Worm (Caenorhabditis elegans): ENCODE measurements around the gene F08B4.8.

F08B4.8 gene

ce11 chrIV:8644432-8644831 is 33.0 kb upstream of the F08B4.8 start, which contains the start of gene C49C8.3:
Gene C49C8.3 (plus strand): TSS chrIV:8644732.
- TF ChIP-seq egl-5 (tag; optimal IDR thresholded peaks at IDR 0.05) (no peak), fkh-2 (tag; optimal IDR thresholded peaks at IDR 0.05) (no peak), elt-3 (tag; optimal IDR thresholded peaks at IDR 0.05) (no peak), ama-1 (optimal IDR thresholded peaks at IDR 0.05) (no peak), egl-27 (tag; optimal IDR thresholded peaks at IDR 0.05) (no peak), mdl-1 (tag; optimal IDR thresholded peaks at IDR 0.05) (no peak), nhr-28 (tag; optimal IDR thresholded peaks at IDR 0.05) (no peak), pha-4 (tag; optimal IDR thresholded peaks at IDR 0.05) (no peak), ztf-4 (tag; optimal IDR thresholded peaks at IDR 0.05) (no peak), nfya-1 (tag; optimal IDR thresholded peaks at IDR 0.05; ENCODE audit: insufficient read depth) (no peak), ceh-16 (tag; optimal IDR thresholded peaks at IDR 0.05) (no peak), nhr-237 (tag; optimal IDR thresholded peaks at IDR 0.05) (no peak), hmg-11 (tag; optimal IDR thresholded peaks at IDR 0.05) (no peak)

- TF ChIP-seq unc-39 (tag; optimal IDR thresholded peaks at IDR 0.05) (no peak), ceh-28 (tag; optimal IDR thresholded peaks at IDR 0.05) (no peak), pqm-1 (tag; optimal IDR thresholded peaks at IDR 0.05) (no peak), jun-1 (tag; optimal IDR thresholded peaks at IDR 0.05) (no peak), snpc-4 (tag; optimal IDR thresholded peaks at IDR 0.05) (no peak), elt-3 (tag; optimal IDR thresholded peaks at IDR 0.05) (no peak), mdl-1 (tag; optimal IDR thresholded peaks at IDR 0.05) (no peak)
Measured at ce11 chrIV:8648502-8648901, 28.9 kb upstream of the F08B4.8 start, which contains the start of gene cyp-33E1. Gene cyp-33E1 (minus strand): TSS chrIV:8648602.

ce11 chrIV:8650696-8651095 is 26.7 kb upstream of the F08B4.8 start, which contains the start of gene C49C8.2:
Gene C49C8.2 (plus strand): TSS chrIV:8651088.
- TF ChIP-seq skn-1 (tag; optimal IDR thresholded peaks at IDR 0.05) (no peak), pha-4 (tag; optimal IDR thresholded peaks at IDR 0.05) (peak; percentile 60), elt-2 (tag; optimal IDR thresholded peaks at IDR 0.05) (peak; percentile 56)

ce11 chrIV:8651835-8652234 is 25.6 kb upstream of the F08B4.8 start, which contains the start of gene C49C8.8:
Gene C49C8.8 (plus strand): TSS chrIV:8652135.
- TF ChIP-seq unc-62 (GFP tag; optimal IDR thresholded peaks at IDR 0.05) (no peak), unc-39 (tag; optimal IDR thresholded peaks at IDR 0.05) (no peak), mml-1 (tag; optimal IDR thresholded peaks at IDR 0.05) (no peak), ztf-11 (tag; optimal IDR thresholded peaks at IDR 0.05) (no peak)

- TF ChIP-seq elt-2 (tag; optimal IDR thresholded peaks at IDR 0.05) (peak; percentile 54), tbx-2 (tag; optimal IDR thresholded peaks at IDR 0.05) (no peak), nfya-1 (tag; optimal IDR thresholded peaks at IDR 0.05; ENCODE audit: insufficient read depth) (no peak), pqm-1 (tag; optimal IDR thresholded peaks at IDR 0.05) (peak; percentile 20)
Measured at ce11 chrIV:8653592-8653991, 23.8 kb upstream of the F08B4.8 start, which contains the start of gene C49C8.5. Gene C49C8.5 (minus strand): TSS chrIV:8653664.

- TF ChIP-seq elt-2 (tag; optimal IDR thresholded peaks at IDR 0.05) (peak; percentile 30), ceh-82 (tag; optimal IDR thresholded peaks at IDR 0.05) (no peak)
Measured at ce11 chrIV:8654115-8654628, 23.2 kb upstream of the F08B4.8 start, which contains the start of gene C49C8.1. Gene C49C8.1 (plus strand): TSS chrIV:8654578.

- TF ChIP-seq snpc-4 (tag; optimal IDR thresholded peaks at IDR 0.05) (no peak), nhr-237 (tag; optimal IDR thresholded peaks at IDR 0.05) (no peak), egl-5 (tag; optimal IDR thresholded peaks at IDR 0.05) (no peak), nhr-77 (tag; optimal IDR thresholded peaks at IDR 0.05) (no peak), sea-2 (GFP tag; optimal IDR thresholded peaks at IDR 0.05) (no peak), aly-2 (tag; optimal IDR thresholded peaks at IDR 0.05) (no peak), pqm-1 (tag; optimal IDR thresholded peaks at IDR 0.05) (no peak), nhr-25 (tag; optimal IDR thresholded peaks at IDR 0.05) (no peak), hmg-11 (tag; optimal IDR thresholded peaks at IDR 0.05) (no peak), nfya-1 (tag; optimal IDR thresholded peaks at IDR 0.05; ENCODE audit: insufficient read depth) (no peak), nhr-28 (tag; optimal IDR thresholded peaks at IDR 0.05) (no peak)
Measured at ce11 chrIV:8658122-8658521, 19.3 kb upstream of the F08B4.8 start, which contains the start of gene C49C8.6. Gene C49C8.6 (minus strand): TSS chrIV:8658222.
